Worm (Caenorhabditis elegans) whole organism, mixed stage, embryonic: Measurements from ENCODE around the gene lin-24.

ENCODE experiments used
- blmp-1 ChIP-seq: fragments of 150-350 bp; optimal IDR thresholded peaks from 2 replicates; lab custom pipeline; 2014; ENCODE audit warnings: missing biosample characterization, missing genetic modification characterization
- nhr-237 ChIP-seq: fragments of 150-350 bp; optimal IDR thresholded peaks from 2 replicates; lab custom pipeline; 2014; ENCODE audit warnings: missing biosample characterization, missing genetic modification characterization
- pha-4 ChIP-seq: fragments of 150-350 bp; optimal IDR thresholded peaks from 2 replicates; lab custom pipeline; 2018; ENCODE audit warnings: missing biosample characterization, missing genetic modification reagents, missing genetic modification characterization

DNA sequence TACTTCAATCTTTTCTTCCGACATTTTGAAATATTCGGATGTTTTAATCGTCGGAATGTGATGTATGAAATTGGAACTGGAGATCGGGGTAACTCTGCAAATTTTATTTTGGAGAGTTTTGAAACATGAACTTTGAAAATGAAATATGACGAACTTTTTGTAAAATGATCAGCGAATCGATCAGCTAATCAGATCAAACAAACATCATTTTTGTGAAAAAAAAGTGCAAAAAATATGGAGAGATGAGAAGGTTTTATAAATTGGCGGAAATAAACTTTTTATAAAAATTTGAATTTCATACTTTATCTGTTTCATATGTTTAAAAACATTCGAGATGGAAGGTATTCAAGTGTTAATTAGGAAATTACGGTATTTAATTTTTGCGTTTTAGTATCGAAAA, 17.8 kb upstream of the lin-24 start, which contains the start of gene dlc-2:
- TF ChIP-seq blmp-1 (tag; lab: Kevin White, UChicago) (no peak), pha-4 (tag; lab: Kevin White, UChicago) (no peak), nhr-237 (tag; lab: Kevin White, UChicago) (no peak)
